Worm (Caenorhabditis elegans) whole organism, L1 larva: ENCODE results near the gene F44E5.1.

Experiments
- nhr-11 ChIP-seq: fragments of 150-350 bp; optimal IDR thresholded peaks from 2 replicates; lab custom pipeline; 2014; ENCODE audit warnings: missing biosample characterization, missing genetic modification characterization
- nhr-76 ChIP-seq: sonication (generic microtip); optimal IDR thresholded peaks from 2 replicates; lab custom pipeline; 2017; ENCODE audit warnings: missing biosample characterization, missing genetic modification characterization

- TF ChIP-seq nhr-76 (tag; lab: Kevin White, UChicago) (no peak), nhr-11 (tag; lab: Kevin White, UChicago) (no peak)
Measured at ce11 chrII:11766472-11766871, 7.9 kb downstream of the F44E5.1 start, which contains the start of gene F44E5.2.
